Fruit fly (Drosophila melanogaster) whole organism, wandering third instar larva: ENCODE data around the gene CG13247.

Experiments
- Abd-B ChIP-seq: fragments of >200 bp; optimal IDR thresholded peaks from 2 replicates; lab custom pipeline; 2017; ENCODE audit warnings: missing biosample characterization, missing genetic modification characterization
- CG32264 ChIP-seq: fragments of 200-800 bp; sonication (Bioruptor generic); optimal IDR thresholded peaks from 2 replicates; lab custom pipeline; 2016; ENCODE audit warnings: missing biosample characterization, missing genetic modification characterization
- CG9705 ChIP-seq: fragments of 200-800 bp; sonication (Bioruptor generic); optimal IDR thresholded peaks from 2 replicates; lab custom pipeline; 2018; ENCODE audit warnings: missing biosample characterization, mild to moderate bottlenecking, missing genetic modification characterization
- CrebA ChIP-seq: fragments of 200-800 bp; sonication (Bioruptor generic); optimal IDR thresholded peaks from 2 replicates; lab custom pipeline; 2016; ENCODE audit warnings: missing biosample characterization, mild to moderate bottlenecking, missing genetic modification characterization, borderline replicate concordance
- Dfd ChIP-seq: fragments of >200 bp; optimal IDR thresholded peaks from 2 replicates; lab custom pipeline; 2017; ENCODE audit warnings: missing biosample characterization, missing genetic modification characterization
- Dif ChIP-seq: fragments of 200-275, 200-300 bp; sonication (Bioruptor generic); optimal IDR thresholded peaks from 2 replicates; lab custom pipeline; 2018; ENCODE audit warnings: missing biosample characterization, missing genetic modification characterization; ENCODE audit not compliant: partially characterized antibody
- GATAd ChIP-seq: sonication (Bioruptor generic); optimal IDR thresholded peaks from 2 replicates; lab custom pipeline; 2016; ENCODE audit warnings: missing biosample characterization, missing genetic modification characterization
- HLH106 ChIP-seq: fragments of 200-800 bp; optimal IDR thresholded peaks from 3 replicates; lab custom pipeline; 2019; ENCODE audit warnings: missing biosample characterization, mild to moderate bottlenecking, missing genetic modification characterization, moderate library complexity
- Hnf4 ChIP-seq: fragments of 200-800 bp; sonication (Bioruptor generic); optimal IDR thresholded peaks from 2 replicates; lab custom pipeline; 2016; ENCODE audit warnings: missing biosample characterization, mild to moderate bottlenecking, missing genetic modification characterization
- Hr78 ChIP-seq: fragments of >200 bp; optimal IDR thresholded peaks from 2 replicates; lab custom pipeline; 2017; ENCODE audit warnings: missing biosample characterization, missing genetic modification characterization
- Hr83 ChIP-seq: fragments of 200-300 bp; sonication (Bioruptor generic); optimal IDR thresholded peaks from 2 replicates; lab custom pipeline; 2016; ENCODE audit warnings: missing biosample characterization, mild to moderate bottlenecking, missing genetic modification characterization, moderate library complexity; ENCODE audit not compliant: poor library complexity, severe bottlenecking
- Jra ChIP-seq: sonication (Bioruptor generic); optimal IDR thresholded peaks from 2 replicates; lab custom pipeline; 2016; ENCODE audit warnings: missing biosample characterization, missing genetic modification characterization
- Mio ChIP-seq: sonication (Bioruptor generic); optimal IDR thresholded peaks from 2 replicates; lab custom pipeline; 2016; ENCODE audit warnings: missing biosample characterization, missing genetic modification characterization
- Myc ChIP-seq: fragments of >200 bp; optimal IDR thresholded peaks from 2 replicates; lab custom pipeline; 2017
- N ChIP-seq: fragments of >200 bp; optimal IDR thresholded peaks from 2 replicates; lab custom pipeline; 2018; ENCODE audit warnings: missing biosample characterization, missing external identifiers, missing genetic modification characterization
- OdsH ChIP-seq: fragments of 200-800 bp; sonication (Bioruptor generic); optimal IDR thresholded peaks from 2 replicates; lab custom pipeline; 2016; ENCODE audit warnings: missing biosample characterization, mild to moderate bottlenecking, missing genetic modification characterization
- Rel ChIP-seq, 2 experiments: fragments of 200-800 bp; sonication (Bioruptor generic) in 1 of 2; optimal IDR thresholded peaks; 2 replicates in 1 of 2; 3 replicates in 1 of 2; lab custom pipeline; 2016 to 2019; ENCODE audit warnings: mild to moderate bottlenecking in 2 of 2, missing biosample characterization in 2 of 2, missing genetic modification characterization in 2 of 2, moderate library complexity in 1 of 2
- Sp1 ChIP-seq: fragments of 200-800 bp; sonication (Bioruptor generic); optimal IDR thresholded peaks from 3 replicates; lab custom pipeline; 2019; ENCODE audit warnings: missing biosample characterization, mild to moderate bottlenecking, missing genetic modification characterization, moderate library complexity
- Vsx2 ChIP-seq: fragments of 200-300, 225-300 bp; sonication (Bioruptor generic); optimal IDR thresholded peaks from 2 replicates; lab custom pipeline; 2018; ENCODE audit warnings: missing biosample characterization, missing genetic modification characterization; ENCODE audit not compliant: partially characterized antibody
- br ChIP-seq: fragments of 200-800 bp; sonication (Bioruptor generic); optimal IDR thresholded peaks from 2 replicates; lab custom pipeline; 2016; ENCODE audit warnings: missing biosample characterization, missing genetic modification characterization
- brk ChIP-seq: fragments of 200-800 bp; sonication (Bioruptor generic); optimal IDR thresholded peaks from 2 replicates; lab custom pipeline; 2016; ENCODE audit warnings: missing biosample characterization, mild to moderate bottlenecking, missing genetic modification characterization
- dl ChIP-seq, 2 experiments: fragments of 175-275, 200-275 bp in 1 of 2; fragments of 200-275 bp in 1 of 2; sonication (Bioruptor generic); optimal IDR thresholded peaks; lab custom pipeline; 2018; ENCODE audit warnings: mild to moderate bottlenecking in 2 of 2, missing biosample characterization in 2 of 2, missing genetic modification characterization in 2 of 2, moderate library complexity in 2 of 2; ENCODE audit not compliant: partially characterized antibody in 2 of 2, insufficient read depth in 1 of 2
- dmrt93B ChIP-seq: fragments of 200-800 bp; sonication (Bioruptor generic); optimal IDR thresholded peaks from 2 replicates; lab custom pipeline; 2018; ENCODE audit warnings: missing biosample characterization, mild to moderate bottlenecking, missing genetic modification characterization
- dsf ChIP-seq: sonication (Bioruptor generic); optimal IDR thresholded peaks from 2 replicates; lab custom pipeline; 2016; ENCODE audit warnings: missing biosample characterization, missing genetic modification characterization, borderline replicate concordance
- ey ChIP-seq: fragments of 200-800 bp; sonication (Bioruptor generic); optimal IDR thresholded peaks from 2 replicates; lab custom pipeline; 2016; ENCODE audit warnings: missing biosample characterization, missing genetic modification characterization
- foxo ChIP-seq, 2 experiments: fragments of 200-800 bp; sonication (Bioruptor generic); optimal IDR thresholded peaks; 2 replicates in 1 of 2; 3 replicates in 1 of 2; lab custom pipeline; 2016 to 2017; ENCODE audit warnings: missing biosample characterization in 2 of 2, missing genetic modification characterization in 2 of 2
- fru ChIP-seq: fragments of 200-800 bp; sonication (Bioruptor generic); optimal IDR thresholded peaks from 3 replicates; lab custom pipeline; 2016; ENCODE audit warnings: missing biosample characterization, mild to moderate bottlenecking, missing genetic modification characterization
- h ChIP-seq: fragments of 200-800 bp; sonication (Bioruptor generic); optimal IDR thresholded peaks from 3 replicates; lab custom pipeline; 2016; ENCODE audit warnings: missing biosample characterization, mild to moderate bottlenecking, missing genetic modification characterization
- jim ChIP-seq: fragments of 175-275, 200-325 bp; sonication (Bioruptor generic); optimal IDR thresholded peaks from 2 replicates; lab custom pipeline; 2016; ENCODE audit warnings: missing biosample characterization, mild to moderate bottlenecking, missing genetic modification characterization
- lola ChIP-seq: fragments of >200 bp; optimal IDR thresholded peaks from 2 replicates; lab custom pipeline; 2017; ENCODE audit warnings: missing biosample characterization, missing genetic modification characterization
- pan ChIP-seq: fragments of >200 bp; optimal IDR thresholded peaks from 2 replicates; lab custom pipeline; 2017
- psq ChIP-seq: fragments of 200-800 bp; sonication (Bioruptor generic); optimal IDR thresholded peaks from 3 replicates; lab custom pipeline; 2017; ENCODE audit warnings: missing biosample characterization, mild to moderate bottlenecking, missing genetic modification characterization, moderate library complexity
- rgr ChIP-seq: fragments of 200-800 bp; sonication (Bioruptor generic); optimal IDR thresholded peaks from 3 replicates; lab custom pipeline; 2016; ENCODE audit warnings: missing biosample characterization, mild to moderate bottlenecking, missing genetic modification characterization
- sage ChIP-seq: fragments of 200-800 bp; sonication (Bioruptor generic); optimal IDR thresholded peaks from 2 replicates; lab custom pipeline; 2016; ENCODE audit warnings: missing biosample characterization, mild to moderate bottlenecking, missing genetic modification characterization
- sv ChIP-seq: fragments of 200-800 bp; sonication (Bioruptor generic); optimal IDR thresholded peaks from 3 replicates; lab custom pipeline; 2016; ENCODE audit warnings: missing biosample characterization, missing genetic modification characterization
- usp ChIP-seq: fragments of >200 bp; optimal IDR thresholded peaks from 2 replicates; lab custom pipeline; 2017; ENCODE audit warnings: missing biosample characterization, missing genetic modification characterization
- woc ChIP-seq: sonication (Bioruptor generic); optimal IDR thresholded peaks from 2 replicates; lab custom pipeline; 2016; ENCODE audit warnings: missing biosample characterization, mild to moderate bottlenecking, missing genetic modification characterization

The CG13247 gene

DNA sequence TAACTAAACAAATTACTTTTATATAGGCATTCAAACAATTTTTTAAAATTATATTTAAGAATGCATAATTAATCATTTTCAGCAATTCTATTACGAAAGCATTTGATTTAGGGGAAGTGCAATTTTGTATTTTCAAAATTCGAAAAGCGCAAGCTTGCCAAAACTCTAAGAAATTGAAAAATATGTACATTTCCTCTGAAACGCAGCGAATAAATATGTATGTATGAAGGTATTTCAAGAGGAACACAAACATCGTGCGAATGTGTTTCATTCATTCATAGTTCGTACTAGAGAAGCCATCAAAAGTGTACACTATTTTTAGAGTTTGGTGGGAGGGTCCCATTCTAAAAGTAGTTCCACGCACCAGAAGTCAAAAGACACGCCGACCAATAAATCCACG, at the start of gene CG13247:
CG13247 (plus strand) TSS at position 301 of the 400 bp plus-strand sequence.
- no peak for TF ChIP-seq Dfd (GFP tag; lab: Kevin White, UChicago)
- no peak for TF ChIP-seq pan (lab: Kevin White, UChicago)
- no peak for TF ChIP-seq dmrt93B (GFP tag; lab: Kevin White, UChicago)
- TF ChIP-seq N (GFP tag; lab: Kevin White, UChicago), result no peak
- no peak for TF ChIP-seq Abd-B (GFP tag; lab: Kevin White, UChicago)
- TF ChIP-seq br (GFP tag; lab: Kevin White, UChicago), result no peak
- no peak for TF ChIP-seq sv
- no peak for TF ChIP-seq Hr83 (GFP tag; lab: Kevin White, UChicago)
- TF ChIP-seq Jra (GFP tag; lab: Kevin White, UChicago), result no peak
- TF ChIP-seq ey (GFP tag; lab: Kevin White, UChicago), result no peak
- TF ChIP-seq Rel (GFP tag; optimal IDR thresholded peaks at IDR 0.05; lab: Kevin White, UChicago), result no peak
- TF ChIP-seq Rel (tag; optimal IDR thresholded peaks at IDR 0.05; lab: Kevin White, UChicago), result no peak
- TF ChIP-seq OdsH (GFP tag; lab: Kevin White, UChicago), result no peak
- TF ChIP-seq Myc (lab: Kevin White, UChicago), result no peak
- TF ChIP-seq sage (GFP tag; lab: Kevin White, UChicago), result no peak
- no peak for TF ChIP-seq foxo (GFP tag; optimal IDR thresholded peaks at IDR 0.05; lab: Kevin White, UChicago)
- no peak for TF ChIP-seq HLH106 (tag; lab: Kevin White, UChicago)
- no peak for TF ChIP-seq lola (GFP tag; lab: Kevin White, UChicago)
- TF ChIP-seq CG9705 (GFP tag; lab: Kevin White, UChicago), result no peak
- TF ChIP-seq dsf (GFP tag; lab: Kevin White, UChicago), result no peak
- TF ChIP-seq usp (GFP tag; lab: Kevin White, UChicago), result no peak

DNA sequence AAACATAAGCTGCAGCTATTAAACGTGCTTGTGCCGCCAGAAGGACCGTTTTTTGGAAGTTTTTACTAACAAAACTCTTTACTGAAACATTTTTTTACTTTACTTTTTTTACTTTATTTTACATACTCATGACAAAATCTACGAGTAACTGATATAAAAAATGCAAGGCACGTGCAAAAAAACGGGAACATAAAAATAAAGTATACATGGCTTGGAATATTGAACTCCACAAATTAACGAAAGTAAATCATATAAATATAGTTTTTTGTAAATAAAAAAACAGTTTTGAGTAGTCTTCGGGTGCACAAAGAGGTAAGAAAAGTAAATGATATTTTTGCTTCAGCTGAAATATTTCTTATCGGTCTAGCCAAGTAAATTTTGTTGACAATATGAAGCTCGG, 49.5 kb upstream of the CG13247 start, which contains the start of gene Spn77Bb:
Spn77Bb (plus strand) TSS at position 301 of the 400 bp plus-strand sequence.
- no peak for TF ChIP-seq Sp1
- TF ChIP-seq ey (GFP tag; lab: Kevin White, UChicago), result no peak
- TF ChIP-seq dsf (GFP tag; lab: Kevin White, UChicago), result no peak
- TF ChIP-seq fru (GFP tag; lab: Kevin White, UChicago), result no peak

DNA sequence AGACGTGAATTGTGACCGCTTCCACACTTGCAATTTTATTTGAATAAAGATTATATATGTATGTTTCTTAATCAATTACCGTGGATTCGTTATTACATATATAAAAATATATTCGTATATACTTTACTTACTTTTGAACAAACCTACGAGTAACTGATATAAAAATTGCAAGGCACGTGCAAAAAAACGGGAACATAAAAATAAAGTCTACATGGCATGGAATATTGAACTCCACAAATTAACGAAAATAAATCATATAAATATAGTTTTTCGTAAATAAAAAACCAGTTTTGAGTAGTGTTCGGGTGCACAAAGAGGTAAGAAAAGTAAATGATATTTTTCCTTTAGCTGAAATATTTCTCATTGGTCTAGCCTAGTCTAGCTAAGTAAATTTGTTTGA, 27.8 kb upstream of the CG13247 start, which contains the start of gene Spn77Bc:
Spn77Bc (plus strand) TSS at position 301 of the 400 bp plus-strand sequence.
- TF ChIP-seq dmrt93B (GFP tag; lab: Kevin White, UChicago), result no peak
- no peak for TF ChIP-seq Vsx2 (GFP tag; lab: Kevin White, UChicago)
- TF ChIP-seq CG9705 (GFP tag; lab: Kevin White, UChicago), result no peak
- no peak for TF ChIP-seq woc (GFP tag; lab: Kevin White, UChicago)
- no peak for TF ChIP-seq rgr (GFP tag; lab: Kevin White, UChicago)
- TF ChIP-seq CrebA (GFP tag; lab: Kevin White, UChicago), result no peak
- TF ChIP-seq, all 38 proteins: peak for 0

DNA sequence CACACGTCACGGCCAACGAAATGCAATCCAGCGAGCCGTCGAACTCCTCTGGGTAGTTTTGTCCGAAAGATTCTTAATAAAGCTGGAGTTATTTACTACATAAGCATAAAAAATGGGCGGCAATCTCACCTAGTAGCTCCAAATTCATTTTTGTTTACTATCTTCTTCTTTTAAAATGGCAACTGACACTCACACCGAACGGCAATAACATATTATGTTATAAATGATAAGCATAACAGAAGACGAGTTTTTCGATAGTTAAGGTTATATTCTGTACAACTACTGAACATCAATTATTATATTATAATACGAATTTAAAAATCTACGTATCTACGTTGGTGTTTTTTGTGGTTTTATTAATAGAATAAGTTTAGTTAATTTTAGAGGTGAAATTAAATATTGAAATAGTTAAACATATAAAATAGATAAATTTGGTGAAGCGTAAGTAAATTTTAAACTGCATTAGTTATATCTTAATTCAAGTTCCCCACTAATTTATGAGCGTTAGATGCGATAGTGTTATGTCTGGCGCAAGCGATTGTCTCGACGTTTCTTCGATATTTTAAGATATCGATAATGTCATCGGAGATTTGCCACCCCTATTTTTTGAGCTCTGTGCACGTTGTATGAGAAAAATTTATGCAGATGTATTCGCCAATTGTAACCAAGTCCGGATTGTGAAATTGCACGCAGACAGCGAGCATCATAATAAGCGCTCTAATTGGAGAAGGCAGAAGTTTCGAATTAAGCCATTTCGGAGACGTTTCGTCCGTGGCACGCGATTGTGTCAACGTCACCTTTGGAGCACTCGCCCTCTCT, 22.1 kb upstream of the CG13247 start, which contains the start of the genes Rbbp5 and eRF1:
Rbbp5 (minus strand) TSS at position 181 of the 819 bp plus-strand sequence.
eRF1 (plus strand) TSS at position 594 of the 819 bp plus-strand sequence.
- TF ChIP-seq CrebA (GFP tag; lab: Kevin White, UChicago) (no peak), fru (GFP tag; lab: Kevin White, UChicago) (peak; percentile 71), Sp1 (peak; percentile 75), psq (GFP tag; lab: Kevin White, UChicago) (peak; percentile 74), GATAd (no peak), sv (peak; percentile 83), CG32264 (GFP tag; lab: Kevin White, UChicago) (no peak), Hnf4 (peak; percentile 82), Hr83 (GFP tag; lab: Kevin White, UChicago) (peak; percentile 70), dmrt93B (GFP tag; lab: Kevin White, UChicago) (no peak), Abd-B (GFP tag; lab: Kevin White, UChicago) (no peak), sage (GFP tag; lab: Kevin White, UChicago) (peak; percentile 54), dsf (GFP tag; lab: Kevin White, UChicago) (peak; percentile 48), rgr (GFP tag; lab: Kevin White, UChicago) (peak; percentile 71), h (peak; percentile 71), Hr78 (GFP tag; lab: Kevin White, UChicago) (no peak), HLH106 (tag; lab: Kevin White, UChicago) (peak; percentile 81), CG9705 (GFP tag; lab: Kevin White, UChicago) (peak; percentile 39), N (GFP tag; lab: Kevin White, UChicago) (no peak), Dfd (GFP tag; lab: Kevin White, UChicago) (no peak), Vsx2 (GFP tag; lab: Kevin White, UChicago) (no peak), Dif (GFP tag; lab: Kevin White, UChicago) (no peak), Mio (no peak), dl (GFP tag; optimal IDR thresholded peaks at IDR 0.05; lab: Kevin White, UChicago; ENCODE audit: insufficient read depth in 1 of 2, partially characterized antibody in 2 of 2) (no peak), pan (lab: Kevin White, UChicago) (no peak), br (GFP tag; lab: Kevin White, UChicago) (peak; percentile 45), ey (GFP tag; lab: Kevin White, UChicago) (peak; percentile 60), lola (GFP tag; lab: Kevin White, UChicago) (no peak), OdsH (GFP tag; lab: Kevin White, UChicago) (peak; percentile 72), usp (GFP tag; lab: Kevin White, UChicago) (no peak), brk (peak; percentile 83), jim (peak; percentile 42)
